Fruit fly (Drosophila melanogaster): ENCODE data around the gene Miro.
A peak's percentile ranks its signal among the peaks of the same experiment; 100 is the strongest.

Gene Miro

DNA sequence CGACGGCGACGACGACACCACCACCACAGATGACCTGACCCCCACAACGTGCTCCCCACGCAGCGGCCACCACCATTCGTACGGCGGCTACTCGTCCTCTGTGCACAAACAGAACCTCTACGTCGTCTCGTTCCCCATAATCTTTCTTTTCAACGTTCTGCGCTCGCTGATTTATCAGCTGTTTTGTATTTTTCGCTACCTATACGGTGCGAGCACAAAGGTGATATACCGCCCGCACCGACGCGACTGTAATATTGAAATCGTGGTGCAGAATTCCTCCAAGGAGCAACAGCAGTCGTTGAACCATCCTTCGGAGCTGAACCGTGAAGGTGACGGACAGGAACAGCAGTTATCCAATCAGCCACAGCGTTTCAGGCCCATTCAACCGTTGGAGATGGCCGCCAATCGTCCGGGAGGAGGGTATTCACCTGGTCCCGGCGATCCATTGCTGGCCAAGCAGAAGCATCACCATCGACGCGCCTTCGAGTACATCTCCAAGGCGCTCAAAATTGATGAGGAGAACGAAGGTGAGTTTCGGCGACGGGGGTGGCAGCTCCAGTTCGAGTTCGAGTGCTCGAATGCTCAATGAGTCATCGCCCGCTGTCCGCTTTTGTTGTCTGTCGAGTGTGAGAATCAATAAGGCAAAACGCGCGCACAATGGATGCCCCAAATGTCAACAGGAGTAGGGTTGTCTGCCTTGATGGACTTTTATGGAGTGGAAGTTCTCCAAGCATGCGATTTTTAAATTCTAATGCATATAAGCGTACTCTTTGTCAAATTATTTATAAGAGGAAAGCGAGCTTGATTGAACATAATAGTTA is at the start of gene Miro:
TSS of gene Miro (minus strand) at position 112 of the 821 bp plus-strand sequence.
- peak; percentile 16 for TF ChIP-seq CG17801 (GFP tag; optimal IDR thresholded peaks at IDR 0.05; ENCODE audit: partially characterized antibody)

- TF ChIP-seq CG17801 (GFP tag; optimal IDR thresholded peaks at IDR 0.05; ENCODE audit: partially characterized antibody): no peak
These were observed 46.3 kb upstream of the Miro start for dm6 chr3R:24084975-24085374.

- TF ChIP-seq CG17801 (GFP tag; optimal IDR thresholded peaks at IDR 0.05; ENCODE audit: partially characterized antibody): no peak
These were observed 41.0 kb upstream of the Miro start for dm6 chr3R:24079613-24080012.

- peak; percentile 60 for TF ChIP-seq CG17801 (GFP tag; optimal IDR thresholded peaks at IDR 0.05; ENCODE audit: partially characterized antibody)
These were observed 40.5 kb upstream of the Miro start for dm6 chr3R:24079110-24079509.

dm6 chr3R:24073703-24074102 is 35.1 kb upstream of the Miro start:
- no peak for TF ChIP-seq CG17801 (GFP tag; optimal IDR thresholded peaks at IDR 0.05; ENCODE audit: partially characterized antibody)

DNA sequence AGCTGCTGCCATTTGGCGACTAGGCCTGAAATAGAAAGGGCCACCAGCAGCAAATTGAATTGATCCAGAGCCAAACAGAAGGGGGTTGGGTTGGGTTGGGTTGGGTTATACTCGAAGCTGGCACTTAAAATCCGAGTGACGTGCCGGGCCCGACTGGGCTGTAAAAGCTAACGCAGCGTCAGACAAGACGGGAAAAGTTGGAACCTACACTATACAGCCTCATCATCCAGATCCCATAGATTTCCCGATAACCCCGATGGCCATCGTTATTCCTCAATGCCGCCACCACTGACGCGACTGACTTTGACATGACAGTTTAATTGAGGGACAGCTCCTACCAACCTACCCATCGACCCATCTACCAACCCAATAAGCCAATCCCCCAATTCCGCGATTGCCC is 31.3 kb upstream of the Miro start:
- no peak for TF ChIP-seq CG17801 (GFP tag; optimal IDR thresholded peaks at IDR 0.05; ENCODE audit: partially characterized antibody)

DNA sequence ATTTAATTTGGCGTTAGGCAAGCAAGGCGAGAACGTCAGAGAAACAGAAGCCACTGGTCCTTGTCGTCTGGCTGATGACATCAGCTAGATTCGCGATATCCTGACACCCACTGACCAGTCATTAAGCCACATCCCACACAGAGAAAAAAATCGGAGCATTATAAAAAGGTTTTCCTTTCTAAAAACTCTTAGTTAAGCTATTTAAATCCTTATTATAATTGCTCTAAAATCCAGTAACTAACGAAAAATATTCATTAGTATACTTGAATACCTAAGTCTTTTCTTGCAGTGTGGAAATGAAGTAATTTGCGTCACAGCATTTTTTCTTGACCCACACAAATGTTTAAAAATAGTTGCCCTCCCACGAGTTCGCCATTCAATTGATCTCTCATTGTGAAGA is 30.2 kb upstream of the Miro start:
- no peak for TF ChIP-seq CG17801 (GFP tag; optimal IDR thresholded peaks at IDR 0.05; ENCODE audit: partially characterized antibody)

DNA sequence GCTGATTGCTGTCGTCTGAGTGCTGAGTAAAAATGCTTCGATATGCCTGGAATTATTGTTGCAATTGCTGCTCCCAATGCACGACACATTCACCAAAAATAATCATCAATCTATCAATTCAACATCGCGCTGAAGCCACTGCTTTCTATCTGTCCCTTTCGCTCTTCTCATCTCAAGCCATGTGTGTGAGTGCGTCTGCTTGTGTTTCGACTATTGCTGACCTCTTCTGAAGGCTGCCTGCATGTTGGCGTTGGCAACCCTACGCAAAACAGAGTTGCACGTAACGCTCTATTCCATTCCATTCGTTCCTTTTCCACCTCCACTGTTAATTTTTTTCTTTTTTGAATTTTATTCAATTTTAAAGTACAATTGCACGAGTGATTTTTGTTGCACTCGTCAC is 27.1 kb upstream of the Miro start:
- no peak for TF ChIP-seq CG17801 (GFP tag; optimal IDR thresholded peaks at IDR 0.05; ENCODE audit: partially characterized antibody)

dm6 chr3R:24058041-24058440 is 19.4 kb upstream of the Miro start, which contains the start of gene SMC1:
TSS of gene SMC1 (plus strand) at chr3R:24058287.
- peak; percentile 48 for TF ChIP-seq CG17801 (GFP tag; optimal IDR thresholded peaks at IDR 0.05; ENCODE audit: partially characterized antibody)

DNA sequence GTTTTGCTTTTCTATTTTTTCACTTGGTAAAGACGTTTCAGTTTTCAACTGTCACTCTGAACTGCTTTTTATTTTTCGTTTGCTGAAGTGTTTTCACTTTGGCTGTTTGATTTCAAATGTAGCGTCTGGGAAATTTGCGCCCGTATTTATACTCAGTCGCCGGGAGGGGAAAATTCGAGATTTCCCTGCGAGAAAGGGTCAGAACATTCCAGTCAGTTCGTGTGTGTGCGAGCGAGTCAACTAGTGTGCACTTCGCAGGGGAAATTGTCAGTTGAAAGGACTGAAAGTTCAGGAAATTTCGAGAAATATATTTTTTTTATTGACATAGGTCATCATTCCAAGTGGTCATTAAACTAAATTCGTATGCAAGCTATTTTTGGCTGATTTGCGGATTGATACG is 18.5 kb upstream of the Miro start, which contains the start of gene Hsp68:
TSS of gene Hsp68 (minus strand) at position 123 of the 400 bp plus-strand sequence.
- TF ChIP-seq CG17801 (GFP tag; optimal IDR thresholded peaks at IDR 0.05; ENCODE audit: partially characterized antibody): peak; percentile 46

dm6 chr3R:24054227-24054626 is 15.6 kb upstream of the Miro start, which contains the start of gene CG6000:
TSS of gene CG6000 (plus strand) at chr3R:24054391.
- TF ChIP-seq CG17801 (GFP tag; optimal IDR thresholded peaks at IDR 0.05; ENCODE audit: partially characterized antibody): no peak

dm6 chr3R:24053506-24054102 is 15.0 kb upstream of the Miro start:
- no peak for TF ChIP-seq CG17801 (GFP tag; optimal IDR thresholded peaks at IDR 0.05; ENCODE audit: partially characterized antibody)

dm6 chr3R:24051459-24052165 is 13.0 kb upstream of the Miro start:
- peak; percentile 63 for TF ChIP-seq CG17801 (GFP tag; optimal IDR thresholded peaks at IDR 0.05; ENCODE audit: partially characterized antibody)

dm6 chr3R:24050690-24051440 is 12.2 kb upstream of the Miro start, which contains the start of the genes Atg6 and Pisd:
TSS of gene Atg6 (minus strand) at chr3R:24050782.
TSS of gene Pisd (plus strand) at chr3R:24050783.
- peak; percentile 63 for TF ChIP-seq CG17801 (GFP tag; optimal IDR thresholded peaks at IDR 0.05; ENCODE audit: partially characterized antibody)
